Fruit fly (Drosophila melanogaster) whole organism: ENCODE results near the gene lwr.
A peak's percentile ranks its signal among the peaks of the same experiment; 100 is the strongest.

Source experiments
- CG8478 ChIP-seq: fragments of >200 bp; optimal IDR thresholded peaks from 2 replicates; lab custom pipeline; 2018; ENCODE audit warnings: inconsistent platforms
- Dll ChIP-seq: fragments of >200 bp; optimal IDR thresholded peaks from 2 replicates; lab custom pipeline; 2017
- EcR ChIP-seq, 2 experiments: fragments of >200 bp; optimal IDR thresholded peaks; 2 replicates each; lab custom pipeline; 2017; ENCODE audit warnings: missing biosample characterization in 2 of 2, missing genetic modification characterization in 2 of 2, missing genetic modification reagents in 2 of 2
- pan ChIP-seq: fragments of >200 bp; optimal IDR thresholded peaks from 2 replicates; lab custom pipeline; 2017
- psq ChIP-seq: fragments of >200 bp; optimal IDR thresholded peaks from 2 replicates; lab custom pipeline; 2017
- usp ChIP-seq: fragments of >200 bp; optimal IDR thresholded peaks from 2 replicates; lab custom pipeline; 2017; ENCODE audit warnings: missing biosample characterization, missing genetic modification characterization, mixed read lengths

lwr gene

dm6 chr2L:518979-519891 is 23.1 kb downstream of the lwr start:
- TF ChIP-seq CG8478 (lab: Kevin White, UChicago) (no peak), usp (GFP tag; lab: Kevin White, UChicago) (no peak), pan (lab: Kevin White, UChicago) (no peak), psq (lab: Kevin White, UChicago) (no peak)

- no peak for TF ChIP-seq pan (lab: Kevin White, UChicago)
- no peak for TF ChIP-seq usp (GFP tag; lab: Kevin White, UChicago)
- no peak for TF ChIP-seq Dll (lab: Kevin White, UChicago)
- no peak for TF ChIP-seq psq (lab: Kevin White, UChicago)
- TF ChIP-seq CG8478 (lab: Kevin White, UChicago) = no peak
- TF ChIP-seq EcR (GFP tag; optimal IDR thresholded peaks at IDR 0.05; lab: Kevin White, UChicago) = no peak
Measured at dm6 chr2L:518620-518913, 23.8 kb downstream of the lwr start.

dm6 chr2L:517911-518619 is 24.3 kb downstream of the lwr start:
- TF ChIP-seq CG8478 (lab: Kevin White, UChicago) (no peak), Dll (lab: Kevin White, UChicago) (no peak), psq (lab: Kevin White, UChicago) (no peak), usp (GFP tag; lab: Kevin White, UChicago) (no peak), pan (lab: Kevin White, UChicago) (no peak), EcR (GFP tag; optimal IDR thresholded peaks at IDR 0.05; lab: Kevin White, UChicago) (no peak)

- TF ChIP-seq Dll (lab: Kevin White, UChicago) (peak; percentile 87), CG8478 (lab: Kevin White, UChicago) (peak; percentile 14), psq (lab: Kevin White, UChicago) (no peak), EcR (GFP tag; optimal IDR thresholded peaks at IDR 0.05; lab: Kevin White, UChicago) (no peak), pan (lab: Kevin White, UChicago) (no peak), usp (GFP tag; lab: Kevin White, UChicago) (no peak)
Measured at dm6 chr2L:516032-516993, 26.1 kb downstream of the lwr start.

dm6 chr2L:514124-514818 is 28.1 kb downstream of the lwr start:
- TF ChIP-seq psq (lab: Kevin White, UChicago) (no peak), pan (lab: Kevin White, UChicago) (no peak), EcR (GFP tag; optimal IDR thresholded peaks at IDR 0.05; lab: Kevin White, UChicago) (no peak), CG8478 (lab: Kevin White, UChicago) (no peak), usp (GFP tag; lab: Kevin White, UChicago) (no peak), Dll (lab: Kevin White, UChicago) (no peak)

- no peak for TF ChIP-seq Dll (lab: Kevin White, UChicago)
- TF ChIP-seq EcR (GFP tag; optimal IDR thresholded peaks at IDR 0.05; lab: Kevin White, UChicago) = no peak
- TF ChIP-seq usp (GFP tag; lab: Kevin White, UChicago) = no peak
- no peak for TF ChIP-seq psq (lab: Kevin White, UChicago)
- TF ChIP-seq pan (lab: Kevin White, UChicago) = no peak
- no peak for TF ChIP-seq CG8478 (lab: Kevin White, UChicago)
Measured at dm6 chr2L:513035-513434, 29.3 kb downstream of the lwr start.

dm6 chr2L:512028-512427 is 30.4 kb downstream of the lwr start:
- TF ChIP-seq usp (GFP tag; lab: Kevin White, UChicago) (no peak), pan (lab: Kevin White, UChicago) (no peak)

dm6 chr2L:510534-511014 is 31.8 kb downstream of the lwr start:
- peak; percentile 44 for TF ChIP-seq Dll (lab: Kevin White, UChicago)
- TF ChIP-seq pan (lab: Kevin White, UChicago) = no peak

- TF ChIP-seq usp (GFP tag; lab: Kevin White, UChicago) (no peak), pan (lab: Kevin White, UChicago) (no peak), Dll (lab: Kevin White, UChicago) (no peak), EcR (GFP tag; optimal IDR thresholded peaks at IDR 0.05; lab: Kevin White, UChicago) (no peak), CG8478 (lab: Kevin White, UChicago) (no peak), psq (lab: Kevin White, UChicago) (no peak)
Measured at dm6 chr2L:507169-507568, 35.2 kb downstream of the lwr start.

- TF ChIP-seq pan (lab: Kevin White, UChicago) (no peak), usp (GFP tag; lab: Kevin White, UChicago) (no peak), psq (lab: Kevin White, UChicago) (no peak), CG8478 (lab: Kevin White, UChicago) (no peak), EcR (GFP tag; optimal IDR thresholded peaks at IDR 0.05; lab: Kevin White, UChicago) (no peak)
Measured at dm6 chr2L:506443-506842, 35.9 kb downstream of the lwr start.
